Fruit fly (Drosophila melanogaster): ENCODE data around the gene PIG-F.
A peak's percentile ranks its signal among the peaks of the same experiment; 100 is the strongest.

The PIG-F gene

DNA sequence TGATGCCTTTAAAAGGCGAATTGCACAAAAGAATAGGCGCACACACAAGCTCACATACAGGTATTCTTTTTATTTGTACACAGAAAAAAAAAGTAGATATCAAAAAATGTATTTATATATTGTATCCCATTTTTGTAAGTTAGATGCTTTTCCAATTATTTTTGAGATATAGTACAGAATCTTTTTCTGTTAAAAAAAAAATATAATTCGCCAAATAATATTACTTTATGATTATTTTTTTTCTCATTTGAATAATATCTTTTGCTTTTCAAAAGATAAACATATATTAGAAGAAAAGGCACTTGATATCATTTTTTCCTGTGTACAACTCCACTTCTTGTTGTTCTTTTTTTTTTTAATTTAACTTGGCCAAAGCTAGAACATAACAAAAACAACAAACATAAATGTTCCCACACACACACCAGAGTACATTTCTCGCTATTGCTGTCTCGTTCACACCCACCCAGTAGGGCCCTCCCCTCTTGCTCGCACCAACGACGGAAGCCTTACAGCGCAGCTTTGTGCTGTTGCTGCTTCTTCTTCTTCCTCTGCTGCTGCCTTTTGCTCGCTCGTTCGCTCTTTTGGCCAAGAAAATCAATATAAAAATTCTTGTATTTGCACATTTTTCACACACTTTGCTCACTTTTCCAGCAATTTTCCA, 22.7 kb downstream of the PIG-F start (continued):
- TF ChIP-seq CG10462 (GFP tag; optimal IDR thresholded peaks at IDR 0.05) = no peak
- TF ChIP-seq CG14667 (GFP tag; IDR thresholded peaks at IDR 0.05) = peak; percentile 71
- no peak for TF ChIP-seq salm (tag; optimal IDR thresholded peaks at IDR 0.05)
- no peak for TF ChIP-seq CG8944 (GFP tag; optimal IDR thresholded peaks at IDR 0.05)
- TF ChIP-seq CG6272 (GFP tag; IDR thresholded peaks at IDR 0.05) = no peak
- peak; percentile 87 for TF ChIP-seq CG18262 (tag; optimal IDR thresholded peaks at IDR 0.05)
- TF ChIP-seq Fer2 (tag; optimal IDR thresholded peaks at IDR 0.05) = peak; percentile 79
- TF ChIP-seq usp (GFP tag; optimal IDR thresholded peaks at IDR 0.05) = no peak
- no peak for TF ChIP-seq Kr (GFP tag; optimal IDR thresholded peaks at IDR 0.05)
- TF ChIP-seq CG18764 (GFP tag; optimal IDR thresholded peaks at IDR 0.05) = peak; percentile 61
- TF ChIP-seq Stat92E (GFP tag; optimal IDR thresholded peaks at IDR 0.05) = no peak
- no peak for TF ChIP-seq lbe (GFP tag; optimal IDR thresholded peaks at IDR 0.05)
- TF ChIP-seq tgo (GFP tag; IDR thresholded peaks at IDR 0.05) = peak; percentile 86
- TF ChIP-seq Bteb2 (GFP tag; optimal IDR thresholded peaks at IDR 0.05) = peak; percentile 14
- peak; percentile 83; the same call in 1 of the 2 replicates for TF ChIP-seq al (GFP tag; IDR thresholded peaks at IDR 0.05)
- TF ChIP-seq lilli (GFP tag; optimal IDR thresholded peaks at IDR 0.05) = no peak
- TF ChIP-seq CG3281 (GFP tag; optimal IDR thresholded peaks at IDR 0.05) = peak; percentile 77
- peak; percentile 57 for TF ChIP-seq CG6765 (GFP tag; optimal IDR thresholded peaks at IDR 0.05)
- peak; percentile 69 for TF ChIP-seq nerfin-1 (tag; optimal IDR thresholded peaks at IDR 0.05)
- TF ChIP-seq CG18011 (GFP tag; optimal IDR thresholded peaks at IDR 0.05) = no peak
- TF ChIP-seq sc (optimal IDR thresholded peaks at IDR 0.05) = no peak
- TF ChIP-seq sc (GFP tag; optimal IDR thresholded peaks at IDR 0.05) = no peak
- TF ChIP-seq bowl (GFP tag; IDR thresholded peaks at IDR 0.05) = no peak
- TF ChIP-seq Doc3 (GFP tag; IDR thresholded peaks at IDR 0.05; ENCODE audit: partially characterized antibody) = no peak
- no peak for TF ChIP-seq vnd (GFP tag; IDR thresholded peaks at IDR 0.05; ENCODE audit: partially characterized antibody)
- TF ChIP-seq Pdp1 (GFP tag; optimal IDR thresholded peaks at IDR 0.05) = no peak
- no peak for TF ChIP-seq Ets97D (GFP tag; optimal IDR thresholded peaks at IDR 0.05)
- TF ChIP-seq E2f2 (GFP tag; IDR thresholded peaks at IDR 0.05) = no peak
- no peak for TF ChIP-seq gcm2 (GFP tag; optimal IDR thresholded peaks at IDR 0.05)
- TF ChIP-seq CG33213 (GFP tag; optimal IDR thresholded peaks at IDR 0.05) = no peak
- TF ChIP-seq mld (GFP tag; IDR thresholded peaks at IDR 0.05; ENCODE audit: partially characterized antibody) = no peak
- peak; percentile 89 for TF ChIP-seq CG32532 (GFP tag; IDR thresholded peaks at IDR 0.05)
- peak; percentile 81; the same call in 1 of the 2 replicates for TF ChIP-seq lmd (GFP tag; IDR thresholded peaks at IDR 0.05)
- TF ChIP-seq CG33557 (GFP tag; optimal IDR thresholded peaks at IDR 0.05) = no peak
- TF ChIP-seq zfh1 (GFP tag; IDR thresholded peaks at IDR 0.05) = no peak
- TF ChIP-seq otp (GFP tag; IDR thresholded peaks at IDR 0.05) = no peak
- TF ChIP-seq slp2 (GFP tag; optimal IDR thresholded peaks at IDR 0.05) = no peak
- no peak for TF ChIP-seq z (GFP tag; IDR thresholded peaks at IDR 0.05)
- peak; percentile 64 for TF ChIP-seq CG14014 (GFP tag; IDR thresholded peaks at IDR 0.05)
- TF ChIP-seq jing (GFP tag; optimal IDR thresholded peaks at IDR 0.05) = no peak
- no peak for TF ChIP-seq gfzf (GFP tag; optimal IDR thresholded peaks at IDR 0.05)
- TF ChIP-seq CG13775 (GFP tag; optimal IDR thresholded peaks at IDR 0.05) = peak; percentile 30
- TF ChIP-seq Blimp-1 (GFP tag; optimal IDR thresholded peaks at IDR 0.05) = peak; percentile 90
- no peak; the same call in 2 of the 3 replicates for TF ChIP-seq CG11093 (GFP tag; IDR thresholded peaks at IDR 0.05)
- peak; percentile 51 for TF ChIP-seq HHEX (GFP tag; optimal IDR thresholded peaks at IDR 0.05)
- peak; percentile 63 for TF ChIP-seq CG10654 (GFP tag; optimal IDR thresholded peaks at IDR 0.05)
- no peak for TF ChIP-seq p53 (GFP tag; optimal IDR thresholded peaks at IDR 0.05)
- TF ChIP-seq CG6254 (GFP tag; optimal IDR thresholded peaks at IDR 0.05) = peak; percentile 48
- TF ChIP-seq CG43689 (GFP tag; IDR thresholded peaks at IDR 0.05) = no peak
- TF ChIP-seq sim (GFP tag; IDR thresholded peaks at IDR 0.05) = peak; percentile 67

All from whole organism, embryonic.